Worm (Caenorhabditis elegans) whole organism, L2 larva: Measurements from ENCODE around the gene ccep-97.

ENCODE experiments used
- ZK546.5 ChIP-seq: sonication (generic microtip); optimal IDR thresholded peaks from 2 replicates; lab custom pipeline; 2017; ENCODE audit warnings: missing biosample characterization, missing genetic modification characterization
- gmeb-1 ChIP-seq: fragments of 150-350 bp; optimal IDR thresholded peaks from 2 replicates; lab custom pipeline; 2014; ENCODE audit warnings: missing biosample characterization, missing genetic modification characterization
- unc-39 ChIP-seq: fragments of 150-350 bp; optimal IDR thresholded peaks from 2 replicates; lab custom pipeline; 2014; ENCODE audit warnings: missing biosample characterization, missing genetic modification characterization

DNA sequence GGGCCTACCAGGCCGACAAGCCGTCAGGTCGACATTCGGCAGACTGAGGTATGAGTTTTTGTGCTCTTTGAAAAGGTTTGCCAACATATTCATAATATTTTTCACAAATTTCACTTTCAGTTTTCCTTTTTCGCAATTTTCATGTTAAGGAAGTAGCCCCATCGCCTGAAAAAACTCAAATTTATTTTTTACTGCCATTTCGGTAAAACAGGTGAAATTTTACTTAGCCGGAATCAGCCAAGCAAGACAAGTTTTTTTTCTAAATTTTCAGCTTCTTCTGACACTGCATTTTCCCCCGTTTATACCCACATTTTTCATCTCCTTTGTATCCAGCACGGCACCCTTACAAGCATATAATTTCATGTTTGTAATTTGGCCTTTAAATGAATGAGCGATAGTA lies 26.9 kb downstream of the ccep-97 start, which contains the start of gene R02F11.11:
- TF ChIP-seq unc-39 (tag; lab: Kevin White, UChicago) (no peak), gmeb-1 (no peak), ZK546.5 (tag; lab: Kevin White, UChicago) (no peak)
